Worm (Caenorhabditis elegans): ENCODE data around the gene srh-284.

DNA sequence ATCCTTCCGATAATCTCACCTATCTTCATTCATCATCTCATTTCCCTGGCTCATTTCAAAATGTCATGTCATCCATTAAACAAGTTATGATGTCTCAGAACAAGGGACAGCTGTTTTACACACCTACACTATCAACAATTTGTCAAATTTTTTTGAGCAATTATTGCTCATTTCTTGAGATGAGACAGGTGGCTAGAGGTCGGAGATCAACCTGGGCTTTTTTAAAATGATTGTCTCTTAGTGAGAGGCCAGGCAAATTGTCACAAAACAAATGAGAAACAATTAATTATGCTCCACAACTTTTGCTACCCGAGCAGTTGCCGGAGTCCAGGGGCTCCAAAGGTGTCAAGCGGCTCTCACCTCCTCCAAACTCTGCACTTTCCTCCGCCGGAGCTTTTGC is 38.6 kb upstream of the srh-284 start:
- no peak for TF ChIP-seq snpc-4 (tag; optimal IDR thresholded peaks at IDR 0.05)
- TF ChIP-seq tbx-2 (tag; optimal IDR thresholded peaks at IDR 0.05): no peak
- TF ChIP-seq aly-2 (tag; optimal IDR thresholded peaks at IDR 0.05): no peak
- TF ChIP-seq jun-1 (tag; optimal IDR thresholded peaks at IDR 0.05): no peak
- TF ChIP-seq nhr-28 (tag; optimal IDR thresholded peaks at IDR 0.05): no peak
- no peak for TF ChIP-seq fkh-10 (GFP tag; optimal IDR thresholded peaks at IDR 0.05)
- no peak for TF ChIP-seq ceh-9 (tag; optimal IDR thresholded peaks at IDR 0.05)
- TF ChIP-seq nhr-12 (tag; optimal IDR thresholded peaks at IDR 0.05): no peak
